Fruit fly (Drosophila melanogaster) Kc167 (cell line): ENCODE results near the gene Hrs.

Experiments
- Myc ChIP-seq: fragments of >200 bp; optimal IDR thresholded peaks from 2 replicates; lab custom pipeline; 2017; ENCODE audit warnings: missing external identifiers
- psq ChIP-seq: fragments of >200 bp; optimal IDR thresholded peaks from 2 replicates; lab custom pipeline; 2017; ENCODE audit warnings: missing external identifiers

DNA sequence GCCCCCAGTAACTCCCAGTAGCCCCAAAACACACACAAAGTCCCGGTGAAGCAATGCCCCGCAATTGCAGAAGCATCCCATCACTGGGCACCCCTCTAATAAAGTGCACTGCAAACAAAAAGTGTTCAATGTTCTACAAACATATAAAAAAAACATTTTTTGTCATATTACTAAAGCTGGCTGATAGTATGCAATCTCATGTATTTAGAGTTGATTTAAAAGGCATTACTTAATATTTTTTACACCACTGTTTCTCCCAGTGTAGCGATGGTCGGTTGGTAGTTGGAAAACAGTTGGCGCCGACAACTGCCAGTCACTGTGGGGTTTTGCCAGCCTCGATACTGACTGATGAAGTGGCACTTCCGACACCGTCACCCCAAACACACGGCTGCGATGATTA lies 19.4 kb upstream of the Hrs start:
- no peak for TF ChIP-seq psq
- TF ChIP-seq Myc: no peak
